Fruit fly (Drosophila melanogaster) whole organism, prepupa: ENCODE data around the gene CG42564.

Experiments used
- CG7368 ChIP-seq: fragments of 200-800 bp; sonication (Bioruptor generic); optimal IDR thresholded peaks from 3 replicates; lab custom pipeline; 2016; ENCODE audit warnings: missing biosample characterization, missing genetic modification characterization
- Eip78C ChIP-seq: fragments of 200-800 bp; sonication (Bioruptor generic); peaks from one replicate; lab custom pipeline; 2016; ENCODE audit warnings: missing biosample characterization, missing genetic modification characterization
- Hr38 ChIP-seq: sonication (Bioruptor generic); optimal IDR thresholded peaks from 2 replicates; lab custom pipeline; 2016; ENCODE audit warnings: missing biosample characterization, missing genetic modification characterization
- Lpt ChIP-seq: fragments of 200-800 bp; sonication (Bioruptor generic); optimal IDR thresholded peaks from 3 replicates; lab custom pipeline; 2016; ENCODE audit warnings: missing biosample characterization, missing genetic modification characterization
- Sox102F ChIP-seq: fragments of 200-800 bp; sonication (Bioruptor generic); optimal IDR thresholded peaks from 2 replicates; lab custom pipeline; 2016; ENCODE audit warnings: missing biosample characterization, mild to moderate bottlenecking, missing genetic modification characterization
- topi ChIP-seq: fragments of 200-800 bp; sonication (Bioruptor generic); optimal IDR thresholded peaks from 3 replicates; lab custom pipeline; 2016; ENCODE audit warnings: missing biosample characterization, missing genetic modification characterization

- TF ChIP-seq Eip78C (GFP tag; lab: Kevin White, UChicago) (peak; percentile 72), Lpt (GFP tag; lab: Kevin White, UChicago) (no peak), topi (GFP tag; lab: Kevin White, UChicago) (no peak), CG7368 (GFP tag; lab: Kevin White, UChicago) (peak; percentile 13), Hr38 (GFP tag; lab: Kevin White, UChicago) (no peak), Sox102F (GFP tag; lab: Kevin White, UChicago) (peak; percentile 29)
These were observed 32.4 kb downstream of the CG42564 start, which contains the start of gene gpp for dm6 chr3R:6406566-6407098.
